Worm (Caenorhabditis elegans) whole organism, midembryonic: ENCODE measurements around the gene nhr-172.

Experiments
- T22C8.4 ChIP-seq: fragments of 200-800 bp; sonication (Bioruptor generic); IDR thresholded peaks from 2 replicates; pipeline ENCODE4 v1.3.6; 2022; ENCODE audit warnings: missing genetic modification characterization, missing compliant biosample characterization
- cog-1 ChIP-seq: sonication (generic microtip); optimal IDR thresholded peaks from 2 replicates; lab custom pipeline; 2016; ENCODE audit warnings: missing genetic modification characterization, missing compliant biosample characterization
- flt-1 ChIP-seq: fragments of 200-800 bp; sonication (Bioruptor generic); IDR thresholded peaks from 2 replicates; pipeline ENCODE4 v1.3.6; 2022; ENCODE audit warnings: missing genetic modification characterization, missing compliant biosample characterization
- klf-2 ChIP-seq: fragments of 200-800 bp; sonication (Bioruptor generic); conservative IDR thresholded peaks from 2 replicates; pipeline ENCODE4 v1.3.6; 2022; ENCODE audit warnings: missing genetic modification reagents, missing genetic modification characterization, missing compliant biosample characterization
- med-1 ChIP-seq: sonication (generic microtip); optimal IDR thresholded peaks from 2 replicates; lab custom pipeline; 2017; ENCODE audit warnings: missing genetic modification characterization, mild to moderate bottlenecking, missing compliant biosample characterization, antibody characterized with exemption, missing genetic modification reagents; ENCODE audit not compliant: insufficient read depth
- ref-1 ChIP-seq: fragments of 200-800 bp; sonication (Bioruptor generic); conservative IDR thresholded peaks from 2 replicates; pipeline ENCODE4 v1.3.6; 2022; ENCODE audit warnings: missing genetic modification reagents, missing genetic modification characterization, missing compliant biosample characterization
- tab-1 ChIP-seq: fragments of 200-800 bp; sonication (Bioruptor generic); IDR thresholded peaks from 2 replicates; pipeline ENCODE4 v1.3.6; 2022; ENCODE audit warnings: missing genetic modification characterization, missing compliant biosample characterization
- ztf-23 ChIP-seq: fragments of 200-800 bp; sonication (Bioruptor generic); IDR thresholded peaks from 2 replicates; pipeline ENCODE4 v1.3.6; 2022; ENCODE audit warnings: missing genetic modification reagents, missing genetic modification characterization, missing compliant biosample characterization
- ztf-29 ChIP-seq: fragments of 200-800 bp; sonication (Bioruptor generic); IDR thresholded peaks from 2 replicates; pipeline ENCODE4 v1.3.6; 2022; ENCODE audit warnings: missing genetic modification reagents, missing genetic modification characterization, missing compliant biosample characterization

ce11 chrV:7548017-7548416 lies 39.2 kb downstream of the nhr-172 start:
- TF ChIP-seq tab-1 (GFP tag; lab: Robert Waterston, UW) (no peak), ztf-29 (GFP tag; lab: Robert Waterston, UW) (no peak), cog-1 (no peak), med-1 (GFP tag; lab: Kevin White, UChicago) (no peak), flt-1 (GFP tag; lab: Robert Waterston, UW) (no peak), ztf-23 (GFP tag; lab: Robert Waterston, UW) (no peak), T22C8.4 (GFP tag; lab: Robert Waterston, UW) (no peak), klf-2 (GFP tag; lab: Robert Waterston, UW) (no peak), ref-1 (GFP tag; lab: Robert Waterston, UW) (no peak)
